Fruit fly (Drosophila melanogaster): ENCODE data around the gene mrn.

Gene mrn

dm6 chr3L:15580487-15580886, at the start of gene mrn, which contains the start of gene CG12301 (continued):
- TF ChIP-seq CG12942 (GFP tag; optimal IDR thresholded peaks at IDR 0.05), result peak; percentile 51
- TF ChIP-seq repo (GFP tag; optimal IDR thresholded peaks at IDR 0.05), result no peak
- peak; percentile 92 for TF ChIP-seq sens (GFP tag)
- TF ChIP-seq vnd (GFP tag; IDR thresholded peaks at IDR 0.05; ENCODE audit: partially characterized antibody), result peak; percentile 92
- TF ChIP-seq H2.0 (GFP tag; IDR thresholded peaks at IDR 0.05), result peak; percentile 72
- peak; percentile 50 for TF ChIP-seq CG18619 (GFP tag; optimal IDR thresholded peaks at IDR 0.05)
- TF ChIP-seq cas (GFP tag; IDR thresholded peaks at IDR 0.05), result peak; percentile 92
- peak; percentile 54 for TF ChIP-seq Bdp1 (GFP tag; optimal IDR thresholded peaks at IDR 0.05)
- TF ChIP-seq Dfd (GFP tag; optimal IDR thresholded peaks at IDR 0.05), result no peak
- no peak for TF ChIP-seq BtbVII (GFP tag; optimal IDR thresholded peaks at IDR 0.05)
- TF ChIP-seq Six4 (GFP tag; optimal IDR thresholded peaks at IDR 0.05), result peak; percentile 64
- TF ChIP-seq CG4328 (GFP tag; optimal IDR thresholded peaks at IDR 0.05), result no peak
- TF ChIP-seq ranshi (GFP tag; IDR thresholded peaks at IDR 0.05), result peak; percentile 78
- peak; percentile 78 for TF ChIP-seq zfh2 (GFP tag; optimal IDR thresholded peaks at IDR 0.05)
- no peak for TF ChIP-seq CG10209 (GFP tag; optimal IDR thresholded peaks at IDR 0.05)
- TF ChIP-seq lilli (GFP tag; optimal IDR thresholded peaks at IDR 0.05), result peak; percentile 87
- no peak for TF ChIP-seq CG8359 (GFP tag; optimal IDR thresholded peaks at IDR 0.05; ENCODE audit: borderline replicate concordance)
- TF ChIP-seq jumu (GFP tag; optimal IDR thresholded peaks at IDR 0.05), result peak; percentile 44
- peak; percentile 84 for TF ChIP-seq Taf1 (GFP tag; IDR thresholded peaks at IDR 0.05)
- no peak for TF ChIP-seq CG15011 (GFP tag; optimal IDR thresholded peaks at IDR 0.05)
- peak; percentile 77 for TF ChIP-seq HmgZ (tag; optimal IDR thresholded peaks at IDR 0.05)
- no peak for TF ChIP-seq grau (tag; optimal IDR thresholded peaks at IDR 0.05)
- no peak for TF ChIP-seq Fer2 (tag; optimal IDR thresholded peaks at IDR 0.05)
- TF ChIP-seq CG6254 (GFP tag; optimal IDR thresholded peaks at IDR 0.05), result no peak
- TF ChIP-seq dmrt99B (tag; optimal IDR thresholded peaks at IDR 0.05), result no peak
- peak; percentile 92 for TF ChIP-seq Drgx (GFP tag; IDR thresholded peaks at IDR 0.05)
- TF ChIP-seq bbx (GFP tag; IDR thresholded peaks at IDR 0.05; ENCODE audit: partially characterized antibody), result peak; percentile 79
- no peak for TF ChIP-seq br (optimal IDR thresholded peaks at IDR 0.05)
- peak; percentile 81 for TF ChIP-seq rib (GFP tag; IDR thresholded peaks at IDR 0.05)
- TF ChIP-seq CG2116 (GFP tag; optimal IDR thresholded peaks at IDR 0.05), result peak; percentile 89
- TF ChIP-seq Sox100B (GFP tag; optimal IDR thresholded peaks at IDR 0.05), result no peak
- peak; percentile 99 for TF ChIP-seq MBD-R2 (GFP tag; IDR thresholded peaks at IDR 0.05)
- TF ChIP-seq tna (GFP tag; IDR thresholded peaks at IDR 0.05; ENCODE audit: partially characterized antibody), result peak; percentile 84
- peak; percentile 89 for TF ChIP-seq CG13775 (GFP tag; optimal IDR thresholded peaks at IDR 0.05)
- no peak for TF ChIP-seq CG1233 (GFP tag; optimal IDR thresholded peaks at IDR 0.05)
- TF ChIP-seq her (GFP tag; optimal IDR thresholded peaks at IDR 0.05), result peak; percentile 10
- TF ChIP-seq nerfin-2 (GFP tag; IDR thresholded peaks at IDR 0.05; ENCODE audit: partially characterized antibody), result peak; percentile 90
- peak in 1 of 3 experiments; percentile 48 for TF ChIP-seq lola (GFP tag; optimal IDR thresholded peaks at IDR 0.05)
- TF ChIP-seq onecut (GFP tag; IDR thresholded peaks at IDR 0.05), result no peak; the same call in none of the 2 replicates
- TF ChIP-seq Lhr (GFP tag; optimal IDR thresholded peaks at IDR 0.05), result no peak
- TF ChIP-seq CG12104 (GFP tag; optimal IDR thresholded peaks at IDR 0.05), result peak; percentile 70
- TF ChIP-seq Abd-B (GFP tag; optimal IDR thresholded peaks at IDR 0.05), result no peak
- TF ChIP-seq CG12299 (tag; optimal IDR thresholded peaks at IDR 0.05), result peak; percentile 20
- TF ChIP-seq CG12659 (GFP tag; optimal IDR thresholded peaks at IDR 0.05), result peak; percentile 84
- TF ChIP-seq CG33557 (GFP tag; optimal IDR thresholded peaks at IDR 0.05), result peak; percentile 39
- peak; percentile 89 for TF ChIP-seq CG3726 (GFP tag; IDR thresholded peaks at IDR 0.05)
- peak; percentile 83; the same call in 2 of the 3 replicates for TF ChIP-seq gce (GFP tag; IDR thresholded peaks at IDR 0.05)
- TF ChIP-seq tap (tag; optimal IDR thresholded peaks at IDR 0.05), result no peak
- no peak for TF ChIP-seq bowl (GFP tag; IDR thresholded peaks at IDR 0.05)
- peak; percentile 81 for TF ChIP-seq HLH54F (GFP tag; optimal IDR thresholded peaks at IDR 0.05)
- peak; percentile 95 for TF ChIP-seq CG14860 (GFP tag; IDR thresholded peaks at IDR 0.05; ENCODE audit: partially characterized antibody)

Data from whole organism, embryonic.